Fruit fly (Drosophila melanogaster) whole organism, pupa: ENCODE results near the gene Coq4.

ENCODE experiments used
- CG12605 ChIP-seq: fragments of 200-800 bp; sonication (Bioruptor generic); IDR thresholded peaks from 2 replicates; pipeline ENCODE4 v1.3.6; 2022; ENCODE audit warnings: missing biosample characterization, missing genetic modification characterization
- CG13204 ChIP-seq: fragments of 200-800 bp; sonication (Bioruptor generic); optimal IDR thresholded peaks from 2 replicates; lab custom pipeline; 2018; ENCODE audit warnings: missing biosample characterization, mild to moderate bottlenecking, missing genetic modification characterization, moderate library complexity
- CG17806 ChIP-seq: fragments of 200-800 bp; sonication (Bioruptor generic); optimal IDR thresholded peaks from 2 replicates; lab custom pipeline; 2018; ENCODE audit warnings: missing biosample characterization, mild to moderate bottlenecking, missing genetic modification characterization, moderate library complexity
- CG4496 ChIP-seq: fragments of 200-800 bp; sonication (Bioruptor generic); IDR thresholded peaks from 3 replicates; pipeline ENCODE4 v1.3.6; 2022; ENCODE audit warnings: missing biosample characterization, missing genetic modification characterization
- CG8159 ChIP-seq: fragments of 200-800 bp; sonication (Bioruptor generic); optimal IDR thresholded peaks from 3 replicates; lab custom pipeline; 2018; ENCODE audit warnings: missing biosample characterization, mild to moderate bottlenecking, missing genetic modification characterization, moderate library complexity
- CG8301 ChIP-seq: fragments of 200-800 bp; sonication (Bioruptor generic); optimal IDR thresholded peaks from 2 replicates; lab custom pipeline; 2018; ENCODE audit warnings: missing biosample characterization, mild to moderate bottlenecking, missing genetic modification characterization
- CG9948 ChIP-seq: fragments of 200-800 bp; sonication (Bioruptor generic); optimal IDR thresholded peaks from 2 replicates; lab custom pipeline; 2018; ENCODE audit warnings: missing biosample characterization, mild to moderate bottlenecking, missing genetic modification characterization, moderate library complexity
- EcR ChIP-seq: fragments of 200-800 bp; sonication (Bioruptor generic); optimal IDR thresholded peaks from 3 replicates; lab custom pipeline; 2019; ENCODE audit warnings: missing biosample characterization, missing genetic modification characterization, mild to moderate bottlenecking, moderate library complexity, missing genetic modification reagents
- Ets98B ChIP-seq: fragments of 200-800 bp; sonication (Bioruptor generic); IDR thresholded peaks from 2 replicates; pipeline ENCODE4 v1.3.6; 2022; ENCODE audit warnings: missing biosample characterization, missing genetic modification characterization
- Pif1A ChIP-seq: fragments of 200-800 bp; sonication (Bioruptor generic); optimal IDR thresholded peaks from 3 replicates; lab custom pipeline; 2016; ENCODE audit warnings: missing biosample characterization, missing genetic modification characterization
- Pif1B ChIP-seq: fragments of 200-800 bp; sonication (Bioruptor generic); optimal IDR thresholded peaks from 3 replicates; lab custom pipeline; 2016; ENCODE audit warnings: missing biosample characterization, missing genetic modification characterization
- Snoo ChIP-seq: fragments of 200-800 bp; sonication (Bioruptor generic); optimal IDR thresholded peaks from 3 replicates; lab custom pipeline; 2017; ENCODE audit warnings: missing biosample characterization, mild to moderate bottlenecking, missing genetic modification characterization, inconsistent platforms
- rn ChIP-seq: fragments of 200-800 bp; sonication (Bioruptor generic); IDR thresholded peaks from 2 replicates; pipeline ENCODE4 v1.3.6; 2022; ENCODE audit warnings: missing biosample characterization, missing genetic modification characterization

- TF ChIP-seq Snoo (tag; lab: Kevin White, UChicago) (no peak), rn (GFP tag; lab: Robert Waterston, UW) (no peak), CG9948 (no peak), Pif1B (GFP tag; lab: Kevin White, UChicago) (no peak), Pif1A (GFP tag; lab: Kevin White, UChicago) (no peak), CG4496 (GFP tag; lab: Robert Waterston, UW) (no peak), CG12605 (GFP tag; lab: Robert Waterston, UW) (no peak), CG8301 (no peak), CG13204 (GFP tag; lab: Kevin White, UChicago) (no peak), EcR (GFP tag; lab: Kevin White, UChicago) (no peak), Ets98B (GFP tag; lab: Robert Waterston, UW) (no peak), CG8159 (tag; lab: Kevin White, UChicago) (no peak), CG17806 (tag; lab: Kevin White, UChicago) (no peak)
These were observed 12.4 kb upstream of the Coq4 start for dm6 chr3L:17445629-17446431.
